Fruit fly (Drosophila melanogaster) whole organism, embryonic: Measurements from ENCODE around the gene CG11912.

Experiments used
- Ada2b ChIP-seq: fragments of 200-800 bp; sonication (Bioruptor generic); IDR thresholded peaks from 2 replicates; pipeline ENCODE4 v1.3.6; 2022; ENCODE audit warnings: missing biosample characterization, missing genetic modification characterization
- Adf1 ChIP-seq: fragments of 200-800 bp; sonication (Bioruptor generic); IDR thresholded peaks from 2 replicates; pipeline ENCODE4 v1.3.6; 2022; ENCODE audit warnings: missing biosample characterization, missing genetic modification characterization
- Antp ChIP-seq: fragments of 200-800 bp; sonication (Bioruptor generic); optimal IDR thresholded peaks from 3 replicates; lab custom pipeline; 2016; ENCODE audit warnings: missing biosample characterization, missing genetic modification characterization
- CG10462 ChIP-seq: fragments of 200-800 bp; sonication (Bioruptor generic); optimal IDR thresholded peaks from 2 replicates; lab custom pipeline; 2016; ENCODE audit warnings: missing biosample characterization, missing genetic modification characterization
- CG11398 ChIP-seq: fragments of 200-800 bp; sonication (Bioruptor generic); optimal IDR thresholded peaks from 2 replicates; lab custom pipeline; 2016; ENCODE audit warnings: missing biosample characterization, missing genetic modification characterization
- CG12236 ChIP-seq: fragments of 200-800 bp; sonication (Bioruptor generic); optimal IDR thresholded peaks from 2 replicates; lab custom pipeline; 2016; ENCODE audit warnings: missing biosample characterization, missing genetic modification characterization
- CG14014 ChIP-seq: fragments of 200-800 bp; sonication (Bioruptor generic); IDR thresholded peaks from 2 replicates; pipeline ENCODE4 v1.3.6; 2022; ENCODE audit warnings: missing biosample characterization, missing genetic modification characterization
- CG16813 ChIP-seq: fragments of 200-800 bp; sonication (Bioruptor generic); IDR thresholded peaks from 3 replicates; pipeline ENCODE4 v1.3.6; 2022; ENCODE audit warnings: missing biosample characterization, missing genetic modification characterization; ENCODE audit not compliant: partially characterized antibody
- CG17612 ChIP-seq: fragments of 200-800 bp; sonication (Bioruptor generic); IDR thresholded peaks from 2 replicates; pipeline ENCODE4 v1.3.6; 2022; ENCODE audit warnings: missing biosample characterization, missing genetic modification characterization
- CG18619 ChIP-seq: fragments of 200-800 bp; sonication (Bioruptor generic); optimal IDR thresholded peaks from 3 replicates; lab custom pipeline; 2017; ENCODE audit warnings: missing biosample characterization, mild to moderate bottlenecking, missing genetic modification characterization
- CG2116 ChIP-seq: fragments of 200-800 bp; sonication (Bioruptor generic); optimal IDR thresholded peaks from 3 replicates; lab custom pipeline; 2018; ENCODE audit warnings: missing biosample characterization, mild to moderate bottlenecking, missing genetic modification characterization
- CG33213 ChIP-seq: fragments of 200-800 bp; sonication (Bioruptor generic); optimal IDR thresholded peaks from 3 replicates; lab custom pipeline; 2016; ENCODE audit warnings: missing biosample characterization, missing genetic modification characterization
- CG34376 ChIP-seq: fragments of 200-800 bp; sonication (Bioruptor generic); optimal IDR thresholded peaks from 2 replicates; lab custom pipeline; 2018; ENCODE audit warnings: missing biosample characterization, mild to moderate bottlenecking, missing genetic modification characterization
- CG42726 ChIP-seq: fragments of 200-800 bp; sonication (Bioruptor generic); IDR thresholded peaks from 2 replicates; pipeline ENCODE4 v1.3.6; 2022; ENCODE audit warnings: missing biosample characterization, missing genetic modification characterization; ENCODE audit not compliant: partially characterized antibody
- CG4617 ChIP-seq: fragments of 200-800 bp; sonication (Bioruptor generic); optimal IDR thresholded peaks from 3 replicates; lab custom pipeline; 2016; ENCODE audit warnings: missing biosample characterization, missing genetic modification characterization, borderline replicate concordance
- CG7963 ChIP-seq: fragments of 200-800 bp; sonication (Bioruptor generic); IDR thresholded peaks from 3 replicates; pipeline ENCODE4 v1.3.6; 2022; ENCODE audit warnings: missing biosample characterization, missing genetic modification characterization; ENCODE audit not compliant: partially characterized antibody
- CG9215 ChIP-seq: fragments of 200-800 bp; sonication (Bioruptor generic); IDR thresholded peaks from 2 replicates; pipeline ENCODE4 v1.3.6; 2022; ENCODE audit warnings: missing biosample characterization, missing genetic modification characterization
- CG9437 ChIP-seq: fragments of 200-800 bp; sonication (Bioruptor generic); optimal IDR thresholded peaks from 2 replicates; lab custom pipeline; 2018; ENCODE audit warnings: missing biosample characterization, mild to moderate bottlenecking, missing genetic modification characterization
- Dad ChIP-seq: fragments of 200-800 bp; sonication (Bioruptor generic); optimal IDR thresholded peaks from 3 replicates; lab custom pipeline; 2016; ENCODE audit warnings: missing biosample characterization, missing genetic modification characterization
- E2f1 ChIP-seq: fragments of 200-800 bp; sonication (Bioruptor generic); IDR thresholded peaks from 2 replicates; pipeline ENCODE4 v1.3.6; 2022; ENCODE audit warnings: missing biosample characterization, missing genetic modification characterization
- Hmr ChIP-seq: fragments of 200-800 bp; sonication (Bioruptor generic); optimal IDR thresholded peaks from 3 replicates; lab custom pipeline; 2017; ENCODE audit warnings: mild to moderate bottlenecking, missing biosample characterization, missing genetic modification reagents, missing genetic modification characterization
- Meics ChIP-seq: fragments of 200-800 bp; sonication (Bioruptor generic); optimal IDR thresholded peaks from 2 replicates; lab custom pipeline; 2017; ENCODE audit warnings: missing biosample characterization, mild to moderate bottlenecking, missing genetic modification characterization
- Neu2 ChIP-seq: fragments of 200-800 bp; sonication (Bioruptor generic); optimal IDR thresholded peaks from 3 replicates; lab custom pipeline; 2016; ENCODE audit warnings: missing biosample characterization, missing genetic modification characterization, borderline replicate concordance
- Oli ChIP-seq: fragments of 200-800 bp; sonication (Bioruptor generic); optimal IDR thresholded peaks from 2 replicates; lab custom pipeline; 2018; ENCODE audit warnings: missing biosample characterization, mild to moderate bottlenecking, missing genetic modification characterization, moderate library complexity
- Rfx ChIP-seq: fragments of 200-800 bp; sonication (Bioruptor generic); IDR thresholded peaks from 2 replicates; pipeline ENCODE4 v1.3.6; 2022; ENCODE audit warnings: missing biosample characterization, missing genetic modification characterization
- Rx ChIP-seq: fragments of 200-800 bp; sonication (Bioruptor generic); IDR thresholded peaks from 2 replicates; pipeline ENCODE4 v1.3.6; 2022; ENCODE audit warnings: missing biosample characterization, missing genetic modification characterization
- Scr ChIP-seq: fragments of 200-800 bp; sonication (Bioruptor generic); IDR thresholded peaks from 2 replicates; pipeline ENCODE4 v1.3.6; 2022; ENCODE audit warnings: missing biosample characterization, missing genetic modification characterization; ENCODE audit not compliant: partially characterized antibody
- Usf ChIP-seq: fragments of 200-800 bp; sonication (Bioruptor generic); optimal IDR thresholded peaks from 2 replicates; lab custom pipeline; 2017; ENCODE audit warnings: missing genotype, missing biosample characterization, missing genetic modification characterization
- abd-A ChIP-seq: fragments of 200-800 bp; sonication (Bioruptor generic); optimal IDR thresholded peaks from 3 replicates; lab custom pipeline; 2019; ENCODE audit warnings: missing biosample characterization, mild to moderate bottlenecking, missing genetic modification characterization, moderate library complexity
- bcd ChIP-seq: fragments of 200-800 bp; sonication (Bioruptor generic); optimal IDR thresholded peaks from 2 replicates; lab custom pipeline; 2017; ENCODE audit warnings: missing biosample characterization, mild to moderate bottlenecking, missing genetic modification characterization
- btn ChIP-seq: fragments of 200-800 bp; sonication (Bioruptor generic); optimal IDR thresholded peaks from 2 replicates; lab custom pipeline; 2016; ENCODE audit warnings: missing biosample characterization, missing genetic modification characterization
- corto ChIP-seq: fragments of 200-800 bp; sonication (Bioruptor generic); optimal IDR thresholded peaks from 2 replicates; lab custom pipeline; 2016; ENCODE audit warnings: missing biosample characterization, mild to moderate bottlenecking, missing genetic modification characterization, moderate library complexity
- dan ChIP-seq: fragments of 200-800 bp; sonication (Bioruptor generic); IDR thresholded peaks from 2 replicates; pipeline ENCODE4 v1.3.6; 2022; ENCODE audit warnings: missing biosample characterization, missing genetic modification characterization
- danr ChIP-seq: fragments of 200-800 bp; sonication (Bioruptor generic); IDR thresholded peaks from 2 replicates; pipeline ENCODE4 v1.3.6; 2022; ENCODE audit warnings: missing biosample characterization, missing genetic modification characterization
- dati ChIP-seq: fragments of 200-800 bp; sonication (Bioruptor generic); IDR thresholded peaks from 2 replicates; pipeline ENCODE4 v1.3.6; 2022; ENCODE audit warnings: missing biosample characterization, missing genetic modification characterization
- disco-r ChIP-seq: fragments of 200-800 bp; sonication (Bioruptor generic); optimal IDR thresholded peaks from 2 replicates; lab custom pipeline; 2016; ENCODE audit warnings: missing biosample characterization, missing genetic modification characterization
- eve ChIP-seq, 2 experiments: fragments of >200 bp; optimal IDR thresholded peaks; 2 replicates each; lab custom pipeline; 2017; ENCODE audit warnings: missing biosample characterization in 2 of 2, missing genetic modification characterization in 2 of 2
- gfzf ChIP-seq: fragments of 200-800 bp; sonication (Bioruptor generic); optimal IDR thresholded peaks from 2 replicates; lab custom pipeline; 2016; ENCODE audit warnings: missing biosample characterization, mild to moderate bottlenecking, missing genetic modification characterization, moderate library complexity
- hth ChIP-seq: fragments of >200 bp; optimal IDR thresholded peaks from 2 replicates; lab custom pipeline; 2017; ENCODE audit warnings: inconsistent platforms
- inv ChIP-seq: fragments of 200-800 bp; sonication (Bioruptor generic); IDR thresholded peaks from 2 replicates; pipeline ENCODE4 v1.3.6; 2022; ENCODE audit warnings: missing biosample characterization, missing genetic modification characterization; ENCODE audit not compliant: partially characterized antibody
- lilli ChIP-seq: fragments of 200-800 bp; sonication (Bioruptor generic); optimal IDR thresholded peaks from 3 replicates; lab custom pipeline; 2016; ENCODE audit warnings: missing biosample characterization, missing genetic modification characterization
- odd ChIP-seq: fragments of 200-800 bp; sonication (Bioruptor generic); optimal IDR thresholded peaks from 2 replicates; lab custom pipeline; 2017; ENCODE audit warnings: missing biosample characterization, mild to moderate bottlenecking, missing genetic modification characterization
- pb ChIP-seq: fragments of 200-800 bp; sonication (Bioruptor generic); optimal IDR thresholded peaks from 3 replicates; lab custom pipeline; 2016; ENCODE audit warnings: missing biosample characterization, missing genetic modification characterization
- phol ChIP-seq: fragments of 200-800 bp; sonication (Bioruptor generic); optimal IDR thresholded peaks from 3 replicates; lab custom pipeline; 2018; ENCODE audit warnings: missing biosample characterization, mild to moderate bottlenecking, missing genetic modification characterization, moderate library complexity
- psq ChIP-seq: fragments of 200-800 bp; sonication (Bioruptor generic); optimal IDR thresholded peaks from 2 replicates; lab custom pipeline; 2017; ENCODE audit warnings: missing biosample characterization, missing genetic modification characterization
- schlank ChIP-seq: fragments of 200-800 bp; sonication (Bioruptor generic); optimal IDR thresholded peaks from 2 replicates; lab custom pipeline; 2018; ENCODE audit warnings: missing biosample characterization, mild to moderate bottlenecking, missing genetic modification characterization
- scrt ChIP-seq: fragments of 200-800 bp; sonication (Bioruptor generic); optimal IDR thresholded peaks from 2 replicates; lab custom pipeline; 2018; ENCODE audit warnings: missing biosample characterization, mild to moderate bottlenecking, missing genetic modification characterization, moderate library complexity
- slou ChIP-seq: fragments of 200-800 bp; sonication (Bioruptor generic); optimal IDR thresholded peaks from 3 replicates; lab custom pipeline; 2016; ENCODE audit warnings: missing biosample characterization, missing genetic modification characterization
- tap ChIP-seq: fragments of 200-800 bp; optimal IDR thresholded peaks from 3 replicates; lab custom pipeline; 2019; ENCODE audit warnings: missing biosample characterization, mild to moderate bottlenecking, missing genetic modification characterization, moderate library complexity
- tup ChIP-seq: fragments of 200-800 bp; sonication (Bioruptor generic); optimal IDR thresholded peaks from 2 replicates; lab custom pipeline; 2016; ENCODE audit warnings: missing biosample characterization, mild to moderate bottlenecking, missing genetic modification characterization, moderate library complexity
- vnd ChIP-seq: fragments of 200-800 bp; sonication (Bioruptor generic); IDR thresholded peaks from 3 replicates; pipeline ENCODE4 v1.3.6; 2022; ENCODE audit warnings: missing biosample characterization, missing genetic modification characterization; ENCODE audit not compliant: partially characterized antibody

CG11912 gene

DNA sequence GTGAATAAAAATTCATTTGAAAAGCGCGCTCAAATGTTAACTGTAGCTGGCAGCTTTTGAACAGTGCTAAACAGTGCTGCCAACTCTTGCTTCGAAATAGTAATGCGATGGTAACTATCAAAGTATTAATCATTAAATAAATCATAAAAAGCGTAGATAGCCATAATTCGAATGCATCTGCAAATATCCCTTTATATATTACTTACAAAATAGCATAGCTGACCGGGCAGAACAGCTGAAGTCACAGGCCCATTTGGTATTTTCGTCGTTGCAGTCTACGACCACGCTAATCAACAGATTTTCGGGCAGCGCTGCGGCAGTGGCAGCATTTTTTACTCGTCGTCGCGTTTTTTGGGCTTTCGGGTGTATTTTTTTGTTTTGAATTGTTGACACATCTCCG is 13.4 kb downstream of the CG11912 start, which contains the start of gene Plc21C (continued):
- TF ChIP-seq CG4617 (GFP tag; lab: Kevin White, UChicago) = peak; percentile 29
- no peak for TF ChIP-seq Oli (tag; lab: Kevin White, UChicago)
- peak; percentile 68 for TF ChIP-seq phol
- peak; percentile 71 for TF ChIP-seq lilli (GFP tag; lab: Kevin White, UChicago)
- no peak for TF ChIP-seq Usf (GFP tag; lab: Kevin White, UChicago)
- TF ChIP-seq CG33213 (GFP tag; lab: Kevin White, UChicago) = peak; percentile 52
- no peak for TF ChIP-seq CG18619 (GFP tag; lab: Kevin White, UChicago)
- TF ChIP-seq Neu2 = no peak
- no peak for TF ChIP-seq pb (GFP tag; lab: Kevin White, UChicago)
- TF ChIP-seq corto (GFP tag; lab: Kevin White, UChicago) = no peak
- no peak for TF ChIP-seq CG12236 (GFP tag; lab: Kevin White, UChicago)
- TF ChIP-seq btn (GFP tag; lab: Kevin White, UChicago) = no peak
- no peak for TF ChIP-seq psq (GFP tag; lab: Kevin White, UChicago)
- TF ChIP-seq CG7963 (GFP tag; lab: Robert Waterston, UW) = no peak
- peak; percentile 35 for TF ChIP-seq CG34376
- no peak for TF ChIP-seq eve (GFP tag; optimal IDR thresholded peaks at IDR 0.05; lab: Kevin White, UChicago)
- peak; percentile 92 for TF ChIP-seq Adf1
- TF ChIP-seq Antp (GFP tag; lab: Kevin White, UChicago) = peak; percentile 42
- TF ChIP-seq schlank (tag; lab: Kevin White, UChicago) = no peak
- TF ChIP-seq scrt (GFP tag; lab: Kevin White, UChicago) = peak; percentile 12
- TF ChIP-seq Meics (GFP tag; lab: Kevin White, UChicago) = peak; percentile 20
- no peak for TF ChIP-seq odd (GFP tag; lab: Kevin White, UChicago)
- no peak for TF ChIP-seq Rx (GFP tag; lab: Robert Waterston, UW)
- TF ChIP-seq inv (GFP tag; lab: Robert Waterston, UW) = no peak; the same call in 1 of the 2 replicates
- no peak for TF ChIP-seq danr (GFP tag; lab: Robert Waterston, UW)
- TF ChIP-seq dati (GFP tag; lab: Robert Waterston, UW) = no peak
- TF ChIP-seq CG14014 = 0 out of 2 replicates have a peak, but pooled peaks have one; percentile 10
- TF ChIP-seq Ada2b (GFP tag; lab: Robert Waterston, UW) = no peak
- TF ChIP-seq bcd (GFP tag; lab: Kevin White, UChicago) = peak; percentile 39
- no peak for TF ChIP-seq CG17612
- peak; percentile 27 for TF ChIP-seq Dad (GFP tag; lab: Kevin White, UChicago)
- TF ChIP-seq CG10462 (GFP tag; lab: Kevin White, UChicago) = no peak
- no peak for TF ChIP-seq dan (GFP tag; lab: Robert Waterston, UW)
- TF ChIP-seq Scr (GFP tag; lab: Robert Waterston, UW) = peak; percentile 42; the same call in 1 of the 2 replicates
- no peak for TF ChIP-seq tap (tag; lab: Kevin White, UChicago)
- peak; percentile 5 for TF ChIP-seq tup
- no peak for TF ChIP-seq hth (lab: Kevin White, UChicago)
- peak; percentile 81 for TF ChIP-seq CG2116 (GFP tag; lab: Kevin White, UChicago)
- TF ChIP-seq gfzf (GFP tag; lab: Kevin White, UChicago) = peak; percentile 93
- TF ChIP-seq disco-r (GFP tag; lab: Kevin White, UChicago) = no peak
- peak; percentile 72 for TF ChIP-seq Hmr (GFP tag; lab: Kevin White, UChicago)
- peak; percentile 25 for TF ChIP-seq CG11398 (GFP tag; lab: Kevin White, UChicago)
- peak; percentile 23 for TF ChIP-seq CG9437 (GFP tag; lab: Kevin White, UChicago)
- TF ChIP-seq vnd (GFP tag; lab: Robert Waterston, UW) = no peak
- TF ChIP-seq CG9215 (GFP tag; lab: Robert Waterston, UW) = no peak; the same call in 1 of the 2 replicates
- TF ChIP-seq abd-A (tag; lab: Kevin White, UChicago) = peak; percentile 13
- no peak; the same call in 1 of the 2 replicates for TF ChIP-seq CG42726 (GFP tag; lab: Robert Waterston, UW)
- TF ChIP-seq slou (GFP tag; lab: Kevin White, UChicago) = peak; percentile 56
- TF ChIP-seq Rfx (GFP tag; lab: Robert Waterston, UW) = peak; percentile 63; the same call in 1 of the 2 replicates
- TF ChIP-seq CG16813 = peak; percentile 53; the same call in 2 of the 3 replicates
- no peak for TF ChIP-seq E2f1 (GFP tag; lab: Robert Waterston, UW)
